Fruit fly (Drosophila melanogaster) whole organism: ENCODE results near the gene slmb.

ENCODE experiments used
- CG8478 ChIP-seq: fragments of >200 bp; optimal IDR thresholded peaks from 2 replicates; lab custom pipeline; 2018; ENCODE audit warnings: inconsistent platforms
- Dll ChIP-seq: fragments of >200 bp; optimal IDR thresholded peaks from 2 replicates; lab custom pipeline; 2017
- EcR ChIP-seq, 2 experiments: fragments of >200 bp; optimal IDR thresholded peaks; 2 replicates each; lab custom pipeline; 2017; ENCODE audit warnings: missing biosample characterization in 2 of 2, missing genetic modification characterization in 2 of 2, missing genetic modification reagents in 2 of 2
- pan ChIP-seq: fragments of >200 bp; optimal IDR thresholded peaks from 2 replicates; lab custom pipeline; 2017
- psq ChIP-seq: fragments of >200 bp; optimal IDR thresholded peaks from 2 replicates; lab custom pipeline; 2017
- usp ChIP-seq: fragments of >200 bp; optimal IDR thresholded peaks from 2 replicates; lab custom pipeline; 2017; ENCODE audit warnings: missing biosample characterization, missing genetic modification characterization, mixed read lengths

- TF ChIP-seq CG8478 (lab: Kevin White, UChicago) (no peak), pan (lab: Kevin White, UChicago) (no peak), psq (no peak), EcR (GFP tag; optimal IDR thresholded peaks at IDR 0.05; lab: Kevin White, UChicago) (no peak), usp (GFP tag; lab: Kevin White, UChicago) (no peak), Dll (lab: Kevin White, UChicago) (no peak)
These were observed 37.9 kb downstream of the slmb start for dm6 chr3R:21089416-21089815.
